Fruit fly (Drosophila melanogaster) Kc167 (cell line): Measurements from ENCODE around the gene Svil.

ENCODE experiments used
- Myc ChIP-seq: fragments of >200 bp; optimal IDR thresholded peaks from 2 replicates; lab custom pipeline; 2017; ENCODE audit warnings: missing external identifiers
- Sin3A ChIP-seq: fragments of >200 bp; optimal IDR thresholded peaks from 2 replicates; lab custom pipeline; 2018; ENCODE audit warnings: missing external identifiers
- h ChIP-seq: fragments of >200 bp; optimal IDR thresholded peaks from 3 replicates; lab custom pipeline; 2018; ENCODE audit warnings: missing external identifiers
- insv ChIP-seq: fragments of >200 bp; optimal IDR thresholded peaks from 3 replicates; lab custom pipeline; 2018; ENCODE audit warnings: missing external identifiers
- psq ChIP-seq: fragments of >200 bp; optimal IDR thresholded peaks from 2 replicates; lab custom pipeline; 2017; ENCODE audit warnings: missing external identifiers
- ttk ChIP-seq: sonication (Bioruptor generic); optimal IDR thresholded peaks from 2 replicates; lab custom pipeline; 2017; ENCODE audit warnings: missing external identifiers

DNA sequence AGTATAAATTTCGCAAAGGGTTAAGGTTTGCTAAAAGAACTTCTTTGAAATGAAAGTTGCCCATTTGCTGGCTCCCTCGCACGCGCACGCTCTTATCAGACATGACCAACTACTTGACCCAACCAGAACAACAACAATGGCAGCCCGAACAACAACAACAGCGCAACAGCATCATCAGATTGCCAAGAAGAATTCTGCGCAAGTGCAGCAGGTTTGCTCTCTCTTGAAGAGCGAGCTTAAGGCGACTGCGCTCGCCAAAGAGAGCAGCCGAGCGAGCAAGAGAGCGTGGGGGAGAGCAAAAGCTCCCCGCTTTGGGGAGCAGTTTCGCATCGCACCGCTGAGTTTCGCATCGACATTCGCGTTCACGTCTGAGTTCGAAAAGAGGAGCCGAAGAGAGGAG is 112.4 kb downstream of the Svil start:
- TF ChIP-seq Sin3A (lab: Kevin White, UChicago), result no peak
- no peak for TF ChIP-seq psq (lab: Kevin White, UChicago)
- TF ChIP-seq insv (lab: Kevin White, UChicago), result no peak
- TF ChIP-seq ttk, result no peak
- no peak for TF ChIP-seq h
- no peak for TF ChIP-seq Myc (lab: Kevin White, UChicago)
